Fruit fly (Drosophila melanogaster) whole organism, wandering third instar larva: ENCODE data around the gene CG15743.

Source experiments
- CG9705 ChIP-seq: fragments of 200-800 bp; sonication (Bioruptor generic); optimal IDR thresholded peaks from 2 replicates; lab custom pipeline; 2018; ENCODE audit warnings: missing biosample characterization, mild to moderate bottlenecking, missing genetic modification characterization
- Hnf4 ChIP-seq: fragments of 200-800 bp; sonication (Bioruptor generic); optimal IDR thresholded peaks from 2 replicates; lab custom pipeline; 2016; ENCODE audit warnings: missing biosample characterization, mild to moderate bottlenecking, missing genetic modification characterization
- Hr78 ChIP-seq: fragments of >200 bp; optimal IDR thresholded peaks from 2 replicates; lab custom pipeline; 2017; ENCODE audit warnings: missing biosample characterization, missing genetic modification characterization
- Rel ChIP-seq, 2 experiments: fragments of 200-800 bp; sonication (Bioruptor generic) in 1 of 2; optimal IDR thresholded peaks; 2 replicates in 1 of 2; 3 replicates in 1 of 2; lab custom pipeline; 2016 to 2019; ENCODE audit warnings: mild to moderate bottlenecking in 2 of 2, missing biosample characterization in 2 of 2, missing genetic modification characterization in 2 of 2, moderate library complexity in 1 of 2
- fru ChIP-seq: fragments of 200-800 bp; sonication (Bioruptor generic); optimal IDR thresholded peaks from 3 replicates; lab custom pipeline; 2016; ENCODE audit warnings: missing biosample characterization, mild to moderate bottlenecking, missing genetic modification characterization
- h ChIP-seq: fragments of 200-800 bp; sonication (Bioruptor generic); optimal IDR thresholded peaks from 3 replicates; lab custom pipeline; 2016; ENCODE audit warnings: missing biosample characterization, mild to moderate bottlenecking, missing genetic modification characterization
- psq ChIP-seq: fragments of 200-800 bp; sonication (Bioruptor generic); optimal IDR thresholded peaks from 3 replicates; lab custom pipeline; 2017; ENCODE audit warnings: missing biosample characterization, mild to moderate bottlenecking, missing genetic modification characterization, moderate library complexity
- rgr ChIP-seq: fragments of 200-800 bp; sonication (Bioruptor generic); optimal IDR thresholded peaks from 3 replicates; lab custom pipeline; 2016; ENCODE audit warnings: missing biosample characterization, mild to moderate bottlenecking, missing genetic modification characterization
- sv ChIP-seq: fragments of 200-800 bp; sonication (Bioruptor generic); optimal IDR thresholded peaks from 3 replicates; lab custom pipeline; 2016; ENCODE audit warnings: missing biosample characterization, missing genetic modification characterization
- usp ChIP-seq: fragments of >200 bp; optimal IDR thresholded peaks from 2 replicates; lab custom pipeline; 2017; ENCODE audit warnings: missing biosample characterization, missing genetic modification characterization

DNA sequence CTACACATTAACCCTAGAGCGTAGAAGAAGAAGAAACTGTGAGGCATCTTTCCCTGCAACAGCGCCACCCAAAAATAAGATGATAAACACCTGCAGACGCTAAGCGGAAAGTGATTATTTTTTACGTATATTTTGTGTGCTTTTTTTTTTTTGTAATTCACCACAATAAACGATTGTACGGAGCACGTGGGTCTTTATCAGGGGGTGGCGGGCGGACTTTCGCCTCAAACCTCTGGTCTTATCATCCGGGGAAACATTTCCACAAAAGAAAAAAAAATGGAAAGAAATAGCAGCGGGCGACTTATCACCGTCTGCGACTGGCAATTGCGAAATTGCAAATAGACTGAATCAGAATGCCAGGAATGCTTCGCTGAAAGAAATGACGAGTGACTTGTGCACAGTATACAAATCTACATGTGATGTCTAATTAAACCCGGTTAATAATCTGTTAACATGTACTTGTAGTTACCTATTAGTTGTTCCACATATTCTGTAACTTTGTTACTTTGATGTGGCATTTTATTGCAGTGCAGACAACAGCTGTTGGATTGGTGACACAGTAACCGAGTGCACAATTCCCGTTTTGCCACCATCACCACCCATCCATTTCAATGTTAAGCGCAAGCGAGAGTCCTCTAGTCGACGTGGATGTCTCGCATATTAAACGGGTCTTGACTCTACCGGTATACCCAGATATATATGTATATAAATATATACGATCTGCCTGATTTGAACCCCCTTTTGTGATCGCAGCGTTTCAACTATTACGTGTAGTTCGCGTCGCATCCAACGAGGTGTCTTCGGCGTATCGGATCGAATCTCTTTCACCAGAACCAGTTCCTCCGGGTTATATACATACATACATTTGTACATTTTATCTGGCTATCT, 46.6 kb downstream of the CG15743 start:
- peak; percentile 79 for TF ChIP-seq psq (GFP tag; lab: Kevin White, UChicago)
- no peak for TF ChIP-seq Hr78
- peak; percentile 80 for TF ChIP-seq Hnf4
- TF ChIP-seq CG9705: no peak
- no peak for TF ChIP-seq Rel (GFP tag; optimal IDR thresholded peaks at IDR 0.05; lab: Kevin White, UChicago)
- peak; percentile 90 for TF ChIP-seq Rel (tag; optimal IDR thresholded peaks at IDR 0.05; lab: Kevin White, UChicago)
- TF ChIP-seq sv (GFP tag; lab: Kevin White, UChicago): no peak
- peak; percentile 91 for TF ChIP-seq fru (GFP tag; lab: Kevin White, UChicago)
- TF ChIP-seq rgr (GFP tag; lab: Kevin White, UChicago): peak; percentile 93
- TF ChIP-seq usp: no peak
- TF ChIP-seq h (GFP tag; lab: Kevin White, UChicago): peak; percentile 92
